Fruit fly (Drosophila melanogaster): ENCODE results near the gene Ets21C.
A peak's percentile ranks its signal among the peaks of the same experiment; 100 is the strongest.

The Ets21C gene

dm6 chr2L:574226-574625 is 21.5 kb upstream of the Ets21C start, which contains the start of the genes Ipk2 and cold (continued):
- no peak for TF ChIP-seq MTF-1 (GFP tag; optimal IDR thresholded peaks at IDR 0.05; ENCODE audit: borderline replicate concordance)
- 0 out of 3 replicates have a peak, but pooled peaks have one; percentile 22 for TF ChIP-seq CG34224 (GFP tag; IDR thresholded peaks at IDR 0.05; ENCODE audit: partially characterized antibody)
- peak; percentile 45 for TF ChIP-seq MESR4 (GFP tag; optimal IDR thresholded peaks at IDR 0.05)
- TF ChIP-seq CG13624 (GFP tag; optimal IDR thresholded peaks at IDR 0.05): peak; percentile 91
- peak; percentile 89 for TF ChIP-seq pho (GFP tag; optimal IDR thresholded peaks at IDR 0.05)
- no peak for TF ChIP-seq CG6791 (GFP tag; IDR thresholded peaks at IDR 0.05; ENCODE audit: partially characterized antibody)
- no peak for TF ChIP-seq gce (GFP tag; IDR thresholded peaks at IDR 0.05)
- TF ChIP-seq CG1792 (GFP tag; optimal IDR thresholded peaks at IDR 0.05): peak; percentile 71
- no peak for TF ChIP-seq sc (optimal IDR thresholded peaks at IDR 0.05)
- TF ChIP-seq sc (GFP tag; optimal IDR thresholded peaks at IDR 0.05): peak; percentile 42
- peak in 1 of 2 experiments; percentile 40 for TF ChIP-seq insv (GFP tag; optimal IDR thresholded peaks at IDR 0.05)
- no peak for TF ChIP-seq stc (GFP tag; IDR thresholded peaks at IDR 0.05)
- no peak for TF ChIP-seq CG14860 (GFP tag; IDR thresholded peaks at IDR 0.05; ENCODE audit: partially characterized antibody)
- no peak for TF ChIP-seq chm (GFP tag; IDR thresholded peaks at IDR 0.05)
- TF ChIP-seq shn (GFP tag; optimal IDR thresholded peaks at IDR 0.05): peak; percentile 76
- no peak for TF ChIP-seq CG14965 (GFP tag; optimal IDR thresholded peaks at IDR 0.05; ENCODE audit: borderline replicate concordance)
- TF ChIP-seq CG11696 (GFP tag; IDR thresholded peaks at IDR 0.05): no peak
- peak; percentile 34 for TF ChIP-seq CG8281 (tag; optimal IDR thresholded peaks at IDR 0.05)
- TF ChIP-seq vfl (GFP tag; optimal IDR thresholded peaks at IDR 0.05): peak; percentile 85
- TF ChIP-seq twi (tag; optimal IDR thresholded peaks at IDR 0.05): peak; percentile 67
- no peak for TF ChIP-seq usp (GFP tag; optimal IDR thresholded peaks at IDR 0.05)
- peak; percentile 86 for TF ChIP-seq lmd (GFP tag; IDR thresholded peaks at IDR 0.05)
- peak; percentile 73 for TF ChIP-seq CG18262 (tag; optimal IDR thresholded peaks at IDR 0.05)
- peak; percentile 85 for TF ChIP-seq CG10209 (GFP tag; optimal IDR thresholded peaks at IDR 0.05)
- peak; percentile 60 for TF ChIP-seq ci (GFP tag; IDR thresholded peaks at IDR 0.05)
- no peak for TF ChIP-seq CG8478 (optimal IDR thresholded peaks at IDR 0.05)
- TF ChIP-seq CG3726 (GFP tag; IDR thresholded peaks at IDR 0.05): peak; percentile 33; the same call in 1 of the 3 replicates
- peak; percentile 82 for TF ChIP-seq Mad (GFP tag; optimal IDR thresholded peaks at IDR 0.05)
- peak; percentile 53 for TF ChIP-seq CG17802 (tag; optimal IDR thresholded peaks at IDR 0.05)
- peak; percentile 85 for TF ChIP-seq zen (tag; optimal IDR thresholded peaks at IDR 0.05)
- no peak for TF ChIP-seq CG17568 (GFP tag; optimal IDR thresholded peaks at IDR 0.05)
- TF ChIP-seq tap (tag; optimal IDR thresholded peaks at IDR 0.05): no peak
- 0 out of 3 replicates have a peak, but pooled peaks have one; percentile 64 for TF ChIP-seq otp (GFP tag; IDR thresholded peaks at IDR 0.05)
- peak; percentile 40 for TF ChIP-seq CG6765 (GFP tag; optimal IDR thresholded peaks at IDR 0.05)
- TF ChIP-seq pnt (GFP tag; optimal IDR thresholded peaks at IDR 0.05): peak; percentile 69
- peak; percentile 55 for TF ChIP-seq ara (GFP tag; IDR thresholded peaks at IDR 0.05)
- peak; percentile 31 for TF ChIP-seq CrebB (tag; optimal IDR thresholded peaks at IDR 0.05)
- peak; percentile 70 for TF ChIP-seq dmrt11E (tag; optimal IDR thresholded peaks at IDR 0.05)
- peak; percentile 64 for TF ChIP-seq Dad (GFP tag; optimal IDR thresholded peaks at IDR 0.05)
- TF ChIP-seq CG5245 (GFP tag; optimal IDR thresholded peaks at IDR 0.05): peak; percentile 75
- TF ChIP-seq CG5180 (GFP tag; optimal IDR thresholded peaks at IDR 0.05): peak; percentile 27
- no peak for TF ChIP-seq nau (GFP tag; optimal IDR thresholded peaks at IDR 0.05)
- TF ChIP-seq CG4424 (GFP tag; optimal IDR thresholded peaks at IDR 0.05): peak; percentile 85
- peak; percentile 83 for TF ChIP-seq ewg (GFP tag; optimal IDR thresholded peaks at IDR 0.05)
- TF ChIP-seq Hr39 (optimal IDR thresholded peaks at IDR 0.05): no peak
- TF ChIP-seq hth (optimal IDR thresholded peaks at IDR 0.05): no peak
- peak; percentile 13; the same call in 1 of the 2 replicates for TF ChIP-seq nerfin-2 (GFP tag; IDR thresholded peaks at IDR 0.05; ENCODE audit: partially characterized antibody)
- no peak for TF ChIP-seq Tbp (GFP tag; optimal IDR thresholded peaks at IDR 0.05)
- no peak for TF ChIP-seq CG18011 (GFP tag; optimal IDR thresholded peaks at IDR 0.05)
- TF ChIP-seq CG10959 (GFP tag; IDR thresholded peaks at IDR 0.05): peak; percentile 28; the same call in 1 of the 2 replicates
- peak; percentile 42; the same call in 1 of the 3 replicates for TF ChIP-seq CG16813 (GFP tag; IDR thresholded peaks at IDR 0.05; ENCODE audit: partially characterized antibody)

Data from whole organism, embryonic.